Worm (Caenorhabditis elegans): ENCODE results near the gene fbxa-179.

Gene fbxa-179

DNA sequence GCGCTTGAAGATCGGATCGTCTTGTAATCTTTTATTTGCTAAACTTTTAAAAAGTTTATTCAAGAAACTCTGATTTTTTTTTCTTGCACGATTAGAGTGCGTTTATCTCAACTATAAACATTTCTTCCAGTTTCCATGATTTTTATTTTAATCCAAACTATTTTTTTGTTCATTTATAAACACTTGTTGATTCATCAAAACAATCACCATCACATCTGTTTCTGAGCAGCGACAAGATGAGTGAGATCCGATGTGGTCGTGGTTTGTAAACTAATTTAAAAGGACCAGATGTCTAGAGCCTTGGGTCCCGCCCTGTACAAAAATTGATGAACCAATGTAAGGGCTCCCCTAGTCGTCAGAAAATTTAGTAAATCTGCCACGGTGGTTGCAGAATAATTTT is 11.4 kb downstream of the fbxa-179 start:
- TF ChIP-seq unc-62 (GFP tag; optimal IDR thresholded peaks at IDR 0.05), result no peak

DNA sequence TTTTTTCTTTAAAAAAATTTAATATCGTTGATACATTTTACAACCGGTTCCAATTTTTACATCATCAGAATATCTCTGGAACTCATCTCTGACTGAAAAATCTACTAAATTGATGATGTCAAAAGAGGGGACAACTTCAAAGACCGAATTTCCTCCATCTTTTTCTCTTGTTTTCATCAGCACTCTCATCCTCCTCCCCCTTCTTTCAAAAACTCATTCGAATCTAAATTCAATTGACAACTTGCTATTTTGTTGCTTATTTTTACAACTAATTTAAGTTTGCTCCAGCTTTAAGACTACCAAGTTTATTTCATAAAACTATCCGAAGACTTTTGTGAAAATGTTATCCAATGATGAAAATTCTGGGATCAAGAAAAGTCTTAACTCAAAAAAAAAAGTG is 13.6 kb downstream of the fbxa-179 start:
- no peak for TF ChIP-seq unc-62 (GFP tag; optimal IDR thresholded peaks at IDR 0.05)

DNA sequence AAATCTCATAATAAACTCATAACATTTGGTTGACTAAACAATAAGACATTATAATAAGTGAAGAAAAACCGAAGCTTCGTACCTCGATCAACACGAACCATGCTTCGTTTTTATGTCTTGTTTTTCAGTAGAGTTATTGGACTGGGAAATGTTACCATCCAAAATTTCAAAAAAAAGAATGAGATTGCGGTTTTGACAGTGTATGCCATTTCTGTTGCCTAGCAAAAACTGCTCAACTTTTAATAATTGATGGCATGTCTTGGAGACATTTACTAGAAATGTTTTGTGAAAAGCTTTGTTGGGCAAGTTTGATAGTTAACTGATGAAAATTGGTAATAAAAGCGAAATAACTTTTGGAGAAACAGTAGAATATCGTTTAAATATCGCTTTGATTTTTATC is 17.4 kb downstream of the fbxa-179 start, which contains the start of gene Y60A9.1:
Gene Y60A9.1 (minus strand): TSS at position 101 of the 400 bp plus-strand sequence.
- TF ChIP-seq unc-62 (GFP tag; optimal IDR thresholded peaks at IDR 0.05), result no peak

ce11 chrX:14382951-14383350 is 29.7 kb downstream of the fbxa-179 start, which contains the start of gene Y60A9.3:
Y60A9.3 (plus strand) TSS chrX:14383251.
- TF ChIP-seq unc-62 (GFP tag; optimal IDR thresholded peaks at IDR 0.05), result no peak

ce11 chrX:14377169-14377568 is 35.5 kb downstream of the fbxa-179 start, which contains the start of gene Y60A9A.1:
Y60A9A.1 (minus strand) TSS chrX:14377269.
- no peak for TF ChIP-seq unc-62 (GFP tag; optimal IDR thresholded peaks at IDR 0.05)

ce11 chrX:14370314-14370713 is 42.4 kb downstream of the fbxa-179 start, which contains the start of gene irk-3:
irk-3 (minus strand) TSS chrX:14370414.
- no peak for TF ChIP-seq unc-62 (GFP tag; optimal IDR thresholded peaks at IDR 0.05)

ce11 chrX:14366081-14366480 is 46.6 kb downstream of the fbxa-179 start:
- TF ChIP-seq unc-62 (GFP tag; optimal IDR thresholded peaks at IDR 0.05), result no peak

All from whole organism, dauer.